Worm (Caenorhabditis elegans): Measurements from ENCODE around the gene hrde-1.
A peak's percentile ranks its signal among the peaks of the same experiment; 100 is the strongest.

hrde-1 gene

ce11 chrIII:4187845-4188244 lies 11.9 kb upstream of the hrde-1 start, which contains the start of gene R74.2:
Gene R74.2, plus strand, starts transcription at chrIII:4188160.
- no peak for TF ChIP-seq skn-1 (tag; optimal IDR thresholded peaks at IDR 0.05)
- TF ChIP-seq blmp-1 (tag; optimal IDR thresholded peaks at IDR 0.05; ENCODE audit: insufficient read depth), result peak; percentile 75
- TF ChIP-seq nhr-21 (tag; optimal IDR thresholded peaks at IDR 0.05), result no peak
- TF ChIP-seq Y55F3AM.14 (GFP tag; optimal IDR thresholded peaks at IDR 0.05), result no peak
- no peak for TF ChIP-seq sma-9 (GFP tag; optimal IDR thresholded peaks at IDR 0.05)
- TF ChIP-seq sma-9 (tag; optimal IDR thresholded peaks at IDR 0.05), result no peak
- no peak for TF ChIP-seq egl-27 (tag; optimal IDR thresholded peaks at IDR 0.05)
- TF ChIP-seq zag-1 (tag; optimal IDR thresholded peaks at IDR 0.05), result no peak
- TF ChIP-seq alr-1 (tag; optimal IDR thresholded peaks at IDR 0.05), result no peak
- no peak for TF ChIP-seq elt-1 (tag; optimal IDR thresholded peaks at IDR 0.05)
- no peak for TF ChIP-seq R02D3.7 (tag; optimal IDR thresholded peaks at IDR 0.05)
- no peak for TF ChIP-seq ceh-16 (tag; optimal IDR thresholded peaks at IDR 0.05)
- no peak for TF ChIP-seq lin-13 (GFP tag; optimal IDR thresholded peaks at IDR 0.05)
- TF ChIP-seq nhr-25 (tag; optimal IDR thresholded peaks at IDR 0.05), result peak; percentile 41
- TF ChIP-seq unc-62 (GFP tag; optimal IDR thresholded peaks at IDR 0.05), result no peak

- TF ChIP-seq C34F6.9 (tag; optimal IDR thresholded peaks at IDR 0.05) (peak; percentile 30), crh-2 (tag; optimal IDR thresholded peaks at IDR 0.05) (peak; percentile 21), lsy-2 (tag; optimal IDR thresholded peaks at IDR 0.05) (peak in 1 of 2 experiments; percentile 12), ceh-16 (tag; optimal IDR thresholded peaks at IDR 0.05) (no peak)
Measured at ce11 chrIII:4186751-4187309, 10.9 kb upstream of the hrde-1 start, which contains the start of gene lars-1. Gene lars-1, minus strand, starts transcription at chrIII:4186801.

- TF ChIP-seq dmd-4 (tag; optimal IDR thresholded peaks at IDR 0.05) (no peak), ama-1 (optimal IDR thresholded peaks at IDR 0.05) (no peak), unc-55 (GFP tag; optimal IDR thresholded peaks at IDR 0.05) (no peak), nhr-10 (tag; optimal IDR thresholded peaks at IDR 0.05) (no peak), nhr-129 (tag; optimal IDR thresholded peaks at IDR 0.05) (no peak), F13H6.1 (tag; optimal IDR thresholded peaks at IDR 0.05) (no peak), lin-13 (GFP tag; optimal IDR thresholded peaks at IDR 0.05) (no peak), egl-27 (tag; optimal IDR thresholded peaks at IDR 0.05) (no peak), mab-5 (tag; optimal IDR thresholded peaks at IDR 0.05) (no peak)
Measured at ce11 chrIII:4181338-4181737, 5.4 kb upstream of the hrde-1 start, which contains the start of gene C16C10.1. Gene C16C10.1, minus strand, starts transcription at chrIII:4181438.

- TF ChIP-seq peb-1 (tag; optimal IDR thresholded peaks at IDR 0.05) (no peak), fos-1 (tag; optimal IDR thresholded peaks at IDR 0.05) (no peak), ZK546.5 (tag; optimal IDR thresholded peaks at IDR 0.05) (no peak), zag-1 (tag; optimal IDR thresholded peaks at IDR 0.05) (no peak), elt-1 (tag; optimal IDR thresholded peaks at IDR 0.05) (no peak), lin-11 (tag; optimal IDR thresholded peaks at IDR 0.05) (no peak), unc-55 (GFP tag; optimal IDR thresholded peaks at IDR 0.05) (no peak), ceh-16 (tag; optimal IDR thresholded peaks at IDR 0.05) (no peak), egl-27 (tag; optimal IDR thresholded peaks at IDR 0.05) (no peak), ceh-82 (tag; optimal IDR thresholded peaks at IDR 0.05) (no peak), Y55F3AM.14 (GFP tag; optimal IDR thresholded peaks at IDR 0.05) (no peak), elt-3 (tag; optimal IDR thresholded peaks at IDR 0.05) (no peak), lsy-2 (tag; optimal IDR thresholded peaks at IDR 0.05) (no peak), unc-39 (tag; optimal IDR thresholded peaks at IDR 0.05) (no peak), nhr-25 (tag; optimal IDR thresholded peaks at IDR 0.05) (no peak), sma-9 (GFP tag; optimal IDR thresholded peaks at IDR 0.05) (no peak), sma-9 (tag; optimal IDR thresholded peaks at IDR 0.05) (no peak), nhr-129 (tag; optimal IDR thresholded peaks at IDR 0.05) (no peak), blmp-1 (tag; optimal IDR thresholded peaks at IDR 0.05; ENCODE audit: insufficient read depth) (no peak)
Measured at ce11 chrIII:4178564-4178963, 2.6 kb upstream of the hrde-1 start, which contains the start of gene C16C10.2. Gene C16C10.2, minus strand, starts transcription at chrIII:4178664.

- no peak for TF ChIP-seq nhr-6 (tag; optimal IDR thresholded peaks at IDR 0.05)
- no peak for TF ChIP-seq nhr-12 (tag; optimal IDR thresholded peaks at IDR 0.05)
- TF ChIP-seq unc-39 (tag; optimal IDR thresholded peaks at IDR 0.05), result no peak
- TF ChIP-seq gmeb-1 (tag; optimal IDR thresholded peaks at IDR 0.05), result no peak
- TF ChIP-seq ztf-1 (GFP tag; conservative IDR thresholded peaks at IDR 0.05), result no peak
- no peak for TF ChIP-seq nhr-129 (tag; optimal IDR thresholded peaks at IDR 0.05)
- no peak for TF ChIP-seq sma-9 (GFP tag; optimal IDR thresholded peaks at IDR 0.05)
- no peak for TF ChIP-seq sma-9 (tag; optimal IDR thresholded peaks at IDR 0.05)
- TF ChIP-seq unc-55 (GFP tag; optimal IDR thresholded peaks at IDR 0.05), result no peak
Measured at ce11 chrIII:4175489-4175888, 470 bp downstream of the hrde-1 start.
